Worm (Caenorhabditis elegans) whole organism, L1 larva: Measurements from ENCODE around the gene mpz-3.

Experiments used
- F16B12.6 ChIP-seq: fragments of 150-350 bp; optimal IDR thresholded peaks from 2 replicates; lab custom pipeline; 2014; ENCODE audit warnings: missing biosample characterization, missing genetic modification characterization
- ama-1 ChIP-seq: fragments of 150-350 bp; optimal IDR thresholded peaks from 2 replicates; lab custom pipeline; 2014
- ceh-63 ChIP-seq: fragments of 200-800 bp; sonication (Bioruptor generic); optimal IDR thresholded peaks from 2 replicates; lab custom pipeline; 2018; ENCODE audit warnings: mild to moderate bottlenecking, missing genetic modification characterization, missing compliant biosample characterization
- dsc-1 ChIP-seq: sonication (generic microtip); optimal IDR thresholded peaks from 2 replicates; lab custom pipeline; 2016; ENCODE audit warnings: mild to moderate bottlenecking, missing genetic modification characterization, missing compliant biosample characterization
- lsy-2 ChIP-seq, 2 experiments: fragments of 150-350 bp; optimal IDR thresholded peaks; 2 replicates each; lab custom pipeline; 2014; ENCODE audit warnings: missing biosample characterization in 2 of 2, missing genetic modification characterization in 2 of 2
- nhr-11 ChIP-seq: fragments of 150-350 bp; optimal IDR thresholded peaks from 2 replicates; lab custom pipeline; 2014; ENCODE audit warnings: missing biosample characterization, missing genetic modification characterization
- nhr-19 ChIP-seq: fragments of 200-800 bp; sonication (Bioruptor generic); conservative IDR thresholded peaks from 2 replicates; pipeline ENCODE4 v1.3.6; 2022; ENCODE audit warnings: missing genetic modification characterization, missing compliant biosample characterization
- sox-4 ChIP-seq: sonication (generic microtip); optimal IDR thresholded peaks from 2 replicates; lab custom pipeline; 2016; ENCODE audit warnings: missing genetic modification characterization, missing compliant biosample characterization

- TF ChIP-seq F16B12.6 = no peak
- no peak for TF ChIP-seq nhr-11
- TF ChIP-seq ceh-63 (GFP tag; lab: Kevin White, UChicago) = no peak
- TF ChIP-seq ama-1 (lab: Kevin White, UChicago) = no peak
- TF ChIP-seq nhr-19 = no peak
- TF ChIP-seq sox-4 (tag; lab: Kevin White, UChicago) = no peak
- no peak for TF ChIP-seq lsy-2 (tag; optimal IDR thresholded peaks at IDR 0.05; lab: Kevin White, UChicago)
- TF ChIP-seq dsc-1 = no peak
These were observed 33.3 kb downstream of the mpz-3 start, which contains the start of gene abcx-1 for ce11 chrII:6531940-6532339.
